Worm (Caenorhabditis elegans) whole organism, L4 larva: Measurements from ENCODE around the gene F36H9.1.

ENCODE experiments used
- F26F4.8 ChIP-seq: fragments of 200-800 bp; sonication (Bioruptor generic); conservative IDR thresholded peaks from 2 replicates; pipeline ENCODE4 v1.3.6; 2022; ENCODE audit warnings: missing genetic modification characterization, missing compliant biosample characterization
- F37D6.2 ChIP-seq: sonication (generic microtip); optimal IDR thresholded peaks from 2 replicates; lab custom pipeline; 2016; ENCODE audit warnings: mild to moderate bottlenecking, missing genetic modification characterization, missing compliant biosample characterization
- F49E8.2 ChIP-seq: sonication (generic microtip); optimal IDR thresholded peaks from 2 replicates; lab custom pipeline; 2016; ENCODE audit warnings: missing compliant biosample characterization, mild to moderate bottlenecking, missing genetic modification characterization, borderline replicate concordance
- T26A8.4 ChIP-seq: fragments of 200-800 bp; sonication (Bioruptor generic); IDR thresholded peaks from 2 replicates; pipeline ENCODE4 v1.3.6; 2022; ENCODE audit warnings: missing genetic modification characterization, missing compliant biosample characterization
- Y48G9A.11 ChIP-seq: fragments of 200-800 bp; sonication (Bioruptor generic); IDR thresholded peaks from 2 replicates; pipeline ENCODE4 v1.3.6; 2022; ENCODE audit warnings: missing genetic modification reagents, missing genetic modification characterization, missing compliant biosample characterization
- Y5F2A.4 ChIP-seq: fragments of 200-800 bp; sonication (Bioruptor generic); optimal IDR thresholded peaks from 2 replicates; lab custom pipeline; 2018; ENCODE audit warnings: mild to moderate bottlenecking, missing genetic modification characterization, missing compliant biosample characterization
- ZK337.2 ChIP-seq: fragments of 200-800 bp; sonication (Bioruptor generic); IDR thresholded peaks from 2 replicates; pipeline ENCODE4 v1.3.6; 2022; ENCODE audit warnings: missing genetic modification reagents, missing genetic modification characterization, missing compliant biosample characterization
- ZK546.5 ChIP-seq, 2 experiments: sonication (generic microtip); optimal IDR thresholded peaks; 2 replicates each; lab custom pipeline; 2017; ENCODE audit warnings: missing biosample characterization in 2 of 2, missing genetic modification characterization in 2 of 2
- aha-1 ChIP-seq: fragments of 150-350 bp; peaks from one replicate; lab custom pipeline; 2014; ENCODE audit warnings: missing biosample characterization, missing genetic modification characterization
- aly-2 ChIP-seq: sonication (generic microtip); optimal IDR thresholded peaks from 2 replicates; lab custom pipeline; 2018; ENCODE audit warnings: missing biosample characterization, missing genetic modification characterization
- attf-4 ChIP-seq: sonication (generic microtip); optimal IDR thresholded peaks from 3 replicates; lab custom pipeline; 2017; ENCODE audit warnings: missing biosample characterization, missing genetic modification characterization
- ceh-20 ChIP-seq: fragments of 200-800 bp; sonication (Bioruptor generic); IDR thresholded peaks from 2 replicates; pipeline ENCODE4 v1.3.6; 2022; ENCODE audit warnings: missing genetic modification reagents, missing genetic modification characterization, missing compliant biosample characterization
- ceh-62 ChIP-seq: sonication (generic microtip); optimal IDR thresholded peaks from 2 replicates; lab custom pipeline; 2017; ENCODE audit warnings: missing biosample characterization, missing genetic modification characterization
- ctbp-1 ChIP-seq: fragments of 200-800 bp; sonication (Bioruptor generic); IDR thresholded peaks from 2 replicates; pipeline ENCODE4 v1.3.6; 2022; ENCODE audit warnings: missing genetic modification reagents, missing genetic modification characterization, missing compliant biosample characterization
- daf-12 ChIP-seq: fragments of 150-350 bp; optimal IDR thresholded peaks from 2 replicates; lab custom pipeline; 2014; ENCODE audit warnings: missing biosample characterization, missing genetic modification reagents, missing genetic modification characterization
- daf-8 ChIP-seq: fragments of 200-800 bp; sonication (Bioruptor generic); IDR thresholded peaks from 2 replicates; pipeline ENCODE4 v1.3.6; 2022; ENCODE audit warnings: missing genetic modification characterization, missing compliant biosample characterization
- dmd-8 ChIP-seq: fragments of 200-800 bp; sonication (Bioruptor generic); IDR thresholded peaks from 2 replicates; pipeline ENCODE4 v1.3.6; 2022; ENCODE audit warnings: missing genetic modification characterization, missing compliant biosample characterization
- fos-1 ChIP-seq: fragments of 150-350 bp; optimal IDR thresholded peaks from 2 replicates; lab custom pipeline; 2014; ENCODE audit warnings: missing biosample characterization, missing genetic modification characterization
- gei-8 ChIP-seq: fragments of 200-800 bp; sonication (Bioruptor generic); optimal IDR thresholded peaks from 2 replicates; lab custom pipeline; 2018; ENCODE audit warnings: mild to moderate bottlenecking, missing genetic modification characterization, missing compliant biosample characterization
- hlh-11 ChIP-seq: fragments of 200-800 bp; sonication (Bioruptor generic); optimal IDR thresholded peaks from 2 replicates; lab custom pipeline; 2018; ENCODE audit warnings: mild to moderate bottlenecking, missing genetic modification characterization, missing compliant biosample characterization
- hlh-30 ChIP-seq: sonication (generic microtip); optimal IDR thresholded peaks from 2 replicates; lab custom pipeline; 2017; ENCODE audit warnings: antibody characterized with exemption, mild to moderate bottlenecking, missing genetic modification characterization, missing compliant biosample characterization; ENCODE audit not compliant: insufficient read depth
- hmg-1.1 ChIP-seq: fragments of 200-800 bp; sonication (Bioruptor generic); IDR thresholded peaks from 2 replicates; pipeline ENCODE4 v1.3.6; 2022; ENCODE audit warnings: missing genetic modification reagents, missing genetic modification characterization, missing compliant biosample characterization
- lim-7 ChIP-seq: fragments of 200-800 bp; sonication (Bioruptor generic); IDR thresholded peaks from 2 replicates; pipeline ENCODE4 v1.3.6; 2022; ENCODE audit warnings: missing genetic modification characterization, missing compliant biosample characterization
- lin-1 ChIP-seq: fragments of 200-800 bp; sonication (Bioruptor generic); IDR thresholded peaks from 2 replicates; pipeline ENCODE4 v1.3.6; 2022; ENCODE audit warnings: missing genetic modification reagents, missing genetic modification characterization, missing compliant biosample characterization
- lin-13 ChIP-seq: fragments of 150-350 bp; optimal IDR thresholded peaks from 2 replicates; lab custom pipeline; 2014; ENCODE audit warnings: missing biosample characterization, missing genetic modification reagents, missing genetic modification characterization
- lin-15B ChIP-seq: fragments of 150-350 bp; sonication (generic microtip); optimal IDR thresholded peaks from 3 replicates; lab custom pipeline; 2014; ENCODE audit warnings: missing biosample characterization, missing genetic modification characterization
- lin-38 ChIP-seq: fragments of 200-800 bp; sonication (Bioruptor generic); IDR thresholded peaks from 2 replicates; pipeline ENCODE4 v1.3.6; 2022; ENCODE audit warnings: missing genetic modification reagents, missing genetic modification characterization, missing compliant biosample characterization
- lin-39 ChIP-seq: fragments of 150-350 bp; optimal IDR thresholded peaks from 2 replicates; lab custom pipeline; 2014; ENCODE audit warnings: missing biosample characterization, missing genetic modification reagents, missing genetic modification characterization
- madf-5 ChIP-seq, 2 experiments: fragments of 200-800 bp; sonication (Bioruptor generic); IDR thresholded peaks; 2 replicates each; pipeline ENCODE4 v1.3.6; 2022; ENCODE audit warnings: missing compliant biosample characterization in 2 of 2, missing genetic modification characterization in 2 of 2
- madf-9 ChIP-seq: fragments of 200-800 bp; sonication (Bioruptor generic); conservative IDR thresholded peaks from 2 replicates; pipeline ENCODE4 v1.3.6; 2022; ENCODE audit warnings: missing genetic modification reagents, missing genetic modification characterization, missing compliant biosample characterization
- mdt-29 ChIP-seq: fragments of 200-800 bp; sonication (Bioruptor generic); IDR thresholded peaks from 2 replicates; pipeline ENCODE4 v1.3.6; 2022; ENCODE audit warnings: missing genetic modification reagents, missing genetic modification characterization, missing compliant biosample characterization
- mep-1 ChIP-seq: fragments of 150-350 bp; sonication (generic microtip); optimal IDR thresholded peaks from 3 replicates; lab custom pipeline; 2014; ENCODE audit warnings: missing biosample characterization, missing genetic modification characterization
- mes-2 ChIP-seq: sonication (generic microtip); optimal IDR thresholded peaks from 2 replicates; lab custom pipeline; 2016; ENCODE audit warnings: missing genotype, mild to moderate bottlenecking, missing genetic modification characterization, missing compliant biosample characterization; ENCODE audit not compliant: poor library complexity, severe bottlenecking
- mxl-2 ChIP-seq: fragments of 200-800 bp; sonication (Bioruptor generic); conservative IDR thresholded peaks from 2 replicates; pipeline ENCODE4 v1.3.6; 2022; ENCODE audit warnings: missing genetic modification reagents, missing genetic modification characterization, missing compliant biosample characterization
- nhr-237 ChIP-seq: sonication (generic microtip); optimal IDR thresholded peaks from 2 replicates; lab custom pipeline; 2017; ENCODE audit warnings: missing biosample characterization, missing genetic modification characterization
- nhr-48 ChIP-seq: sonication (generic microtip); optimal IDR thresholded peaks from 2 replicates; lab custom pipeline; 2016; ENCODE audit warnings: mild to moderate bottlenecking, missing genetic modification characterization, missing compliant biosample characterization
- nhr-6 ChIP-seq: fragments of 150-350 bp; optimal IDR thresholded peaks from 2 replicates; lab custom pipeline; 2014; ENCODE audit warnings: missing biosample characterization, missing genetic modification characterization
- nhr-76 ChIP-seq: fragments of 150-350 bp; optimal IDR thresholded peaks from 2 replicates; lab custom pipeline; 2014; ENCODE audit warnings: missing biosample characterization, missing genetic modification characterization
- nhr-77 ChIP-seq: fragments of 150-350 bp; optimal IDR thresholded peaks from 2 replicates; lab custom pipeline; 2014; ENCODE audit warnings: missing biosample characterization, missing genetic modification characterization
- pqm-1 ChIP-seq: sonication (generic microtip); optimal IDR thresholded peaks from 2 replicates; lab custom pipeline; 2017; ENCODE audit warnings: missing biosample characterization, missing genetic modification characterization
- rbr-2 ChIP-seq: sonication (generic microtip); optimal IDR thresholded peaks from 2 replicates; lab custom pipeline; 2016; ENCODE audit warnings: missing genotype, missing genetic modification characterization, missing compliant biosample characterization
- skn-1 ChIP-seq: fragments of 150-350 bp; optimal IDR thresholded peaks from 2 replicates; lab custom pipeline; 2014; ENCODE audit warnings: missing biosample characterization, missing genetic modification characterization
- snpc-4 ChIP-seq: fragments of 150-350 bp; optimal IDR thresholded peaks from 2 replicates; lab custom pipeline; 2014; ENCODE audit warnings: missing biosample characterization, missing genetic modification characterization
- unc-130 ChIP-seq: sonication (generic microtip); optimal IDR thresholded peaks from 2 replicates; lab custom pipeline; 2016; ENCODE audit warnings: missing genetic modification reagents, missing genetic modification characterization, missing compliant biosample characterization
- unc-62 ChIP-seq, 3 experiments: fragments of 150-350 bp in 1 of 3; sonication (generic microtip); optimal IDR thresholded peaks in 2 of 3; peaks in 1 of 3; 1 replicate in 1 of 3; 2 replicates in 2 of 3; lab custom pipeline; 2014 to 2017; ENCODE audit warnings: missing biosample characterization in 3 of 3, missing genetic modification characterization in 3 of 3, missing genetic modification reagents in 3 of 3, missing genotype in 1 of 3
- zfp-2 ChIP-seq: sonication (generic microtip); optimal IDR thresholded peaks from 2 replicates; lab custom pipeline; 2016; ENCODE audit warnings: mild to moderate bottlenecking, missing genetic modification characterization, missing compliant biosample characterization
- zip-2 ChIP-seq: fragments of 150-350 bp; optimal IDR thresholded peaks from 2 replicates; lab custom pipeline; 2014; ENCODE audit warnings: missing biosample characterization, missing genetic modification characterization
- ztf-11 ChIP-seq: fragments of 150-350 bp; optimal IDR thresholded peaks from 2 replicates; lab custom pipeline; 2014; ENCODE audit warnings: missing biosample characterization, missing genetic modification characterization

The F36H9.1 gene

DNA sequence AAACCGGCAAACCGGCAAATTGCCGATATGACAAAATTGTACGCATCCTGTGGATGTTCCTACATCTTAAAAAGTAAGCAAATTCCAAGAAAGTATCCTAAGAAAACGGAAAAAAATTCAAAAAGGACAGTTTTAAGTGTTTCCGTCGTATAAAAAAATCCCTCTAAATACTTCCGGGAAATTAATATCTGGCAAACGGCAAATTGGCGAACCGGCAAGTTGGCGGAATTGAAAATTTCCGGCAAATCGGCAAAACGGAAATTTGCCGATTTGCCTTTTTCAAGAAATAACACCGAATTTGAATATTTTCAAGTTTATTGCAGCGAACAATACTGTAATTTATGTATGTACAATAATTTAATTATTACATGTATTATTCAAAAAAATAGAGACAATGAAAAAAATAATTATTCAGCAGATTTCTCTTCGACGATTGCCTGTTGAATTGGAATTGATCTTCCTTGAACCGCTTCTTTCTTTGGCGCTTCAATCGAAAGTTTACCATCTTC is 9.8 kb downstream of the F36H9.1 start (continued):
- TF ChIP-seq madf-5 (GFP tag; IDR thresholded peaks at IDR 0.05; lab: Robert Waterston, UW) = 0 out of 4 replicates have a peak, but pooled peaks of 1 of the 2 experiments have one; percentile 5

DNA sequence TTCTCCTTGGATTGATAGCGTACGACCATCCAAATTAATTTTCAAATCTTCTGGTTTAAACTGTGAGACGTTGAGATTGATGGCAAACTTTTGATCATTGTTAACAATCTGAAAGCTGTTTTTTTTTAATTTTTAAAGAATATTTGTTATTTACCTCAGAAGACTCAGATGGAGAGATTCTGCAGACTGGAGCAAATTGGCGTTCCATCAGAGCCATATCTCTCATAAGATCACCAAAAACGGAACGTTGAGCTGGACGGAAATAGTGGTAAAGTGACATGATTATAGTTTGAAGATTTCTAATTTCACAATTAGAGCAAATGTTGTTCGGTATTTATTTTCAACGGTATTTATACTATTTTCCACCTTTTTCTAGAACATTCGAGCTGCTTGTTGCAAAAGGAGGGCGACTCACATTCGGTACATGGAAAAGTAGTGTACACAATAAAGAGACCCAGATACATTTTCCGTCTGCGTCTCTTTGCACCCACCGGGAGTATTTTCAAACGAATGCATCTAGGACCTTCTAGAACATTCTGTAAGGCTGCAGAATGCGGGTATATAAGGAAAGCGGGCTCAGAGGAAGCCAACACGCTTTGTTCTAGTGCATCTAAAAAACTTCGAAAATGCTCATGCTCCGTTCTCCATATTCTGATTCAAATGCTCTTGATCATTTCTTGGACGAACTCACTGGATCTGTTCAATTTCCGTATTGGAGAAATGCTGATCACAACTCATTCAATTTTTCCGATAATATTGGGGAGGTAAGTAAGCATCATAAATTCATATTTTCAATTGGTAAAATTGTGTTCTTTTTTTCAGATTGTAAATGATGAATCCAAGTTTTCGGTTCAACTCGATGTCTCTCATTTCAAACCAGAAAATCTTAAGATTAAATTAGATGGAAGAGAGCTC is 10.6 kb downstream of the F36H9.1 start, which contains the start of the genes hsp-16.2 and hsp-16.41:
TSS of gene hsp-16.2 (minus strand) at position 313 of the 915 bp plus-strand sequence.
TSS of gene hsp-16.41 (plus strand) at position 534 of the 915 bp plus-strand sequence.
- TF ChIP-seq attf-4 (tag; lab: Kevin White, UChicago) (no peak), ztf-11 (tag; lab: Kevin White, UChicago) (no peak), F37D6.2 (tag; lab: Kevin White, UChicago) (peak; percentile 21), rbr-2 (tag; lab: Kevin White, UChicago) (peak; percentile 59), unc-130 (GFP tag; lab: Kevin White, UChicago) (no peak), unc-62 (GFP tag; optimal IDR thresholded peaks at IDR 0.05 in 1 of 2; lab: Kevin White, UChicago) (peak in 1 of 2 experiments; percentile 29), unc-62 (tag; optimal IDR thresholded peaks at IDR 0.05; lab: Kevin White, UChicago) (no peak), zfp-2 (tag; lab: Kevin White, UChicago) (no peak), lin-39 (no peak), ctbp-1 (GFP tag; lab: Robert Waterston, UW) (peak; percentile 59; the same call in 1 of the 2 replicates), mes-2 (tag; lab: Kevin White, UChicago) (no peak), lin-1 (GFP tag; lab: Robert Waterston, UW) (no peak; the same call in 1 of the 2 replicates), mep-1 (tag; lab: Kevin White, UChicago) (peak; percentile 23), nhr-237 (tag; lab: Kevin White, UChicago) (no peak), Y5F2A.4 (GFP tag; lab: Kevin White, UChicago) (no peak), aha-1 (tag; lab: Kevin White, UChicago) (no peak), ceh-62 (tag; lab: Kevin White, UChicago) (no peak), zip-2 (no peak), aly-2 (tag; lab: Kevin White, UChicago) (no peak), skn-1 (tag; lab: Kevin White, UChicago) (no peak), nhr-77 (no peak), T26A8.4 (no peak; the same call in 1 of the 2 replicates), lim-7 (GFP tag; lab: Robert Waterston, UW) (no peak), pqm-1 (tag; lab: Kevin White, UChicago) (no peak), gei-8 (GFP tag; lab: Kevin White, UChicago) (no peak), lin-15B (tag; lab: Kevin White, UChicago) (no peak), daf-12 (no peak), hmg-1.1 (GFP tag; lab: Robert Waterston, UW) (peak; percentile 53), fos-1 (no peak), hlh-30 (tag; lab: Kevin White, UChicago) (peak; percentile 40), snpc-4 (no peak), F49E8.2 (no peak), Y48G9A.11 (GFP tag; lab: Robert Waterston, UW) (no peak), ZK337.2 (GFP tag; lab: Robert Waterston, UW) (no peak), daf-8 (GFP tag; lab: Robert Waterston, UW) (no peak), nhr-6 (tag; lab: Kevin White, UChicago) (no peak), ZK546.5 (tag; optimal IDR thresholded peaks at IDR 0.05; lab: Kevin White, UChicago) (no peak), F26F4.8 (GFP tag; lab: Robert Waterston, UW) (no peak), dmd-8 (no peak), lin-38 (GFP tag; lab: Robert Waterston, UW) (peak; percentile 45), nhr-48 (tag; lab: Kevin White, UChicago) (peak; percentile 94), ceh-20 (GFP tag; lab: Robert Waterston, UW) (peak; percentile 60; the same call in 1 of the 2 replicates), mxl-2 (no peak), madf-9 (GFP tag; lab: Robert Waterston, UW) (0 out of 2 replicates have a peak, but pooled peaks have one; percentile 5), mdt-29 (peak; percentile 97), lin-13 (GFP tag; lab: Kevin White, UChicago) (no peak), hlh-11 (tag; lab: Kevin White, UChicago) (peak; percentile 73), nhr-76 (tag; lab: Kevin White, UChicago) (no peak)
